Fruit fly (Drosophila melanogaster) whole organism, embryonic: ENCODE results near the gene Cpr76Bb.

ENCODE experiments used
- CG10209 ChIP-seq: fragments of 200-800 bp; sonication (Bioruptor generic); optimal IDR thresholded peaks from 3 replicates; lab custom pipeline; 2017; ENCODE audit warnings: missing biosample characterization, mild to moderate bottlenecking, missing genetic modification characterization, missing genetic modification reagents
- CG11398 ChIP-seq: fragments of 200-800 bp; sonication (Bioruptor generic); optimal IDR thresholded peaks from 2 replicates; lab custom pipeline; 2016; ENCODE audit warnings: missing biosample characterization, missing genetic modification characterization
- CG12391 ChIP-seq: fragments of 200-800 bp; sonication (Bioruptor generic); optimal IDR thresholded peaks from 3 replicates; lab custom pipeline; 2018; ENCODE audit warnings: missing biosample characterization, mild to moderate bottlenecking, missing genetic modification characterization, moderate library complexity
- CG14710 ChIP-seq: fragments of 200-800 bp; sonication (Bioruptor generic); optimal IDR thresholded peaks from 3 replicates; lab custom pipeline; 2019; ENCODE audit warnings: missing biosample characterization, mild to moderate bottlenecking, missing genetic modification characterization, moderate library complexity
- CG15073 ChIP-seq: fragments of 200-800 bp; sonication (Bioruptor generic); optimal IDR thresholded peaks from 2 replicates; lab custom pipeline; 2016; ENCODE audit warnings: missing biosample characterization, missing genetic modification characterization
- CG16815 ChIP-seq: fragments of 200-800 bp; sonication (Bioruptor generic); optimal IDR thresholded peaks from 3 replicates; lab custom pipeline; 2017; ENCODE audit warnings: missing biosample characterization, mild to moderate bottlenecking, missing genetic modification characterization
- CG18262 ChIP-seq: fragments of 200-800 bp; optimal IDR thresholded peaks from 3 replicates; lab custom pipeline; 2019; ENCODE audit warnings: missing biosample characterization, mild to moderate bottlenecking, missing genetic modification characterization, moderate library complexity
- CG1832 ChIP-seq: fragments of 200-800 bp; sonication (Bioruptor generic); optimal IDR thresholded peaks from 2 replicates; lab custom pipeline; 2017; ENCODE audit warnings: missing biosample characterization, mild to moderate bottlenecking, missing genetic modification characterization, inconsistent platforms
- CG2202 ChIP-seq: fragments of 200-800 bp; sonication (Bioruptor generic); optimal IDR thresholded peaks from 2 replicates; lab custom pipeline; 2018; ENCODE audit warnings: missing biosample characterization, mild to moderate bottlenecking, missing genetic modification characterization
- CG2712 ChIP-seq: fragments of 200-800 bp; optimal IDR thresholded peaks from 3 replicates; lab custom pipeline; 2019; ENCODE audit warnings: missing biosample characterization, mild to moderate bottlenecking, missing genetic modification characterization, moderate library complexity
- CG33557 ChIP-seq: fragments of 200-800 bp; sonication (Bioruptor generic); optimal IDR thresholded peaks from 2 replicates; lab custom pipeline; 2019; ENCODE audit warnings: missing biosample characterization, mild to moderate bottlenecking, missing genetic modification characterization, moderate library complexity
- CG4360 ChIP-seq: fragments of 200-800 bp; sonication (Bioruptor generic); IDR thresholded peaks from 2 replicates; pipeline ENCODE4 v1.3.6; 2022; ENCODE audit warnings: missing biosample characterization, missing genetic modification characterization
- CG4617 ChIP-seq: fragments of 200-800 bp; sonication (Bioruptor generic); optimal IDR thresholded peaks from 3 replicates; lab custom pipeline; 2016; ENCODE audit warnings: missing biosample characterization, missing genetic modification characterization, borderline replicate concordance
- CG6689 ChIP-seq: fragments of 200-800 bp; sonication (Bioruptor generic); IDR thresholded peaks from 2 replicates; pipeline ENCODE4 v1.3.6; 2022; ENCODE audit warnings: missing biosample characterization, missing genetic modification characterization
- CG7556 ChIP-seq: fragments of 200-800 bp; sonication (Bioruptor generic); optimal IDR thresholded peaks from 2 replicates; lab custom pipeline; 2017; ENCODE audit warnings: missing biosample characterization, mild to moderate bottlenecking, missing genetic modification characterization
- CG8089 ChIP-seq: fragments of 200-800 bp; sonication (Bioruptor generic); optimal IDR thresholded peaks from 3 replicates; lab custom pipeline; 2016; ENCODE audit warnings: missing biosample characterization, missing genetic modification characterization
- CG8765 ChIP-seq: fragments of 200-800 bp; sonication (Bioruptor generic); IDR thresholded peaks from 2 replicates; pipeline ENCODE4 v1.3.6; 2022; ENCODE audit warnings: missing biosample characterization, missing genetic modification characterization
- CG8924 ChIP-seq: fragments of 200-800 bp; optimal IDR thresholded peaks from 3 replicates; lab custom pipeline; 2019; ENCODE audit warnings: missing biosample characterization, mild to moderate bottlenecking, missing genetic modification characterization, moderate library complexity
- CG9727 ChIP-seq: fragments of 200-800 bp; sonication (Bioruptor generic); optimal IDR thresholded peaks from 3 replicates; lab custom pipeline; 2017; ENCODE audit warnings: missing biosample characterization, mild to moderate bottlenecking, missing genetic modification characterization
- D ChIP-seq, 2 experiments: fragments of 200-800 bp in 1 of 2; fragments of >200 bp in 1 of 2; sonication (Bioruptor generic) in 1 of 2; optimal IDR thresholded peaks; 2 replicates in 1 of 2; 3 replicates in 1 of 2; lab custom pipeline; 2017; ENCODE audit warnings: mild to moderate bottlenecking in 1 of 2, missing biosample characterization in 1 of 2, missing genetic modification characterization in 1 of 2, missing genetic modification reagents in 1 of 2
- D19A ChIP-seq: fragments of 200-800 bp; optimal IDR thresholded peaks from 3 replicates; lab custom pipeline; 2019; ENCODE audit warnings: missing biosample characterization, mild to moderate bottlenecking, missing genetic modification characterization, moderate library complexity
- HmgD ChIP-seq: fragments of 200-800 bp; sonication (Bioruptor generic); optimal IDR thresholded peaks from 3 replicates; lab custom pipeline; 2016; ENCODE audit warnings: missing biosample characterization, missing genetic modification characterization
- Lhr ChIP-seq: fragments of 200-800 bp; sonication (Bioruptor generic); optimal IDR thresholded peaks from 3 replicates; lab custom pipeline; 2017; ENCODE audit warnings: mild to moderate bottlenecking, missing biosample characterization, missing genetic modification reagents, missing genetic modification characterization
- Oli ChIP-seq: fragments of 200-800 bp; sonication (Bioruptor generic); optimal IDR thresholded peaks from 2 replicates; lab custom pipeline; 2018; ENCODE audit warnings: missing biosample characterization, mild to moderate bottlenecking, missing genetic modification characterization, moderate library complexity
- ac ChIP-seq: fragments of 200-800 bp; sonication (Bioruptor generic); optimal IDR thresholded peaks from 3 replicates; lab custom pipeline; 2017; ENCODE audit warnings: missing biosample characterization, mild to moderate bottlenecking, missing genetic modification characterization
- bsh ChIP-seq, 2 experiments: fragments of 200-800 bp; sonication (Bioruptor generic); optimal IDR thresholded peaks; 2 replicates each; lab custom pipeline; 2017 to 2018; ENCODE audit warnings: mild to moderate bottlenecking in 2 of 2, missing biosample characterization in 2 of 2, missing genetic modification characterization in 2 of 2, moderate library complexity in 1 of 2
- chif ChIP-seq, 2 experiments: fragments of 200-800 bp; sonication (Bioruptor generic); optimal IDR thresholded peaks; 3 replicates each; lab custom pipeline; 2016; ENCODE audit warnings: missing biosample characterization in 2 of 2, missing genetic modification characterization in 2 of 2
- chinmo ChIP-seq: fragments of 200-800 bp; sonication (Bioruptor generic); IDR thresholded peaks from 4 replicates; pipeline ENCODE4 v1.3.6; 2022; ENCODE audit warnings: missing biosample characterization, missing genetic modification characterization; ENCODE audit not compliant: partially characterized antibody
- fd64A ChIP-seq: fragments of 200-800 bp; sonication (Bioruptor generic); optimal IDR thresholded peaks from 3 replicates; lab custom pipeline; 2018; ENCODE audit warnings: missing biosample characterization, mild to moderate bottlenecking, missing genetic modification characterization
- fu2 ChIP-seq: fragments of 200-800 bp; sonication (Bioruptor generic); optimal IDR thresholded peaks from 2 replicates; lab custom pipeline; 2016; ENCODE audit warnings: missing biosample characterization, missing genetic modification characterization
- jumu ChIP-seq: fragments of 200-800 bp; sonication (Bioruptor generic); optimal IDR thresholded peaks from 3 replicates; lab custom pipeline; 2016; ENCODE audit warnings: missing biosample characterization, missing genetic modification characterization
- lmd ChIP-seq: fragments of 200-800 bp; sonication (Bioruptor generic); IDR thresholded peaks from 2 replicates; pipeline ENCODE4 v1.3.6; 2022; ENCODE audit warnings: missing biosample characterization, missing genetic modification characterization
- lola ChIP-seq, 3 experiments: fragments of >200 bp in 2 of 3; fragments of 200-800 bp in 1 of 3; sonication (Bioruptor generic) in 1 of 3; optimal IDR thresholded peaks; 2 replicates each; lab custom pipeline; 2017 to 2019; ENCODE audit warnings: missing biosample characterization in 3 of 3, missing genetic modification characterization in 3 of 3, mild to moderate bottlenecking in 1 of 3, moderate library complexity in 1 of 3
- mirr ChIP-seq: fragments of 200-800 bp; sonication (Bioruptor generic); optimal IDR thresholded peaks from 3 replicates; lab custom pipeline; 2018; ENCODE audit warnings: missing biosample characterization, mild to moderate bottlenecking, missing genetic modification characterization
- onecut ChIP-seq: fragments of 200-800 bp; sonication (Bioruptor generic); IDR thresholded peaks from 2 replicates; pipeline ENCODE4 v1.3.6; 2022; ENCODE audit warnings: missing biosample characterization, missing genetic modification characterization
- pan ChIP-seq, 4 experiments: fragments of >200 bp in 3 of 4; fragments of 200-800 bp in 1 of 4; sonication (Bioruptor generic) in 1 of 4; optimal IDR thresholded peaks in 3 of 4; IDR thresholded peaks in 1 of 4; 2 replicates each; pipeline versions ENCODE4 v1.3.6 to Lab custom; 2017 to 2022; ENCODE audit warnings: missing biosample characterization in 2 of 4, missing genetic modification characterization in 2 of 4, mixed read lengths in 1 of 4
- pfk ChIP-seq: fragments of 200-800 bp; sonication (Bioruptor generic); optimal IDR thresholded peaks from 2 replicates; lab custom pipeline; 2018; ENCODE audit warnings: missing biosample characterization, mild to moderate bottlenecking, missing genetic modification characterization, moderate library complexity
- repo ChIP-seq: fragments of 200-800 bp; sonication (Bioruptor generic); optimal IDR thresholded peaks from 2 replicates; lab custom pipeline; 2016; ENCODE audit warnings: missing biosample characterization, missing genetic modification characterization
- ro ChIP-seq: fragments of 200-800 bp; sonication (Bioruptor generic); IDR thresholded peaks from 2 replicates; pipeline ENCODE4 v1.3.6; 2022; ENCODE audit warnings: missing biosample characterization, missing genetic modification characterization
- sd ChIP-seq: fragments of 200-800 bp; sonication (Bioruptor generic); optimal IDR thresholded peaks from 3 replicates; lab custom pipeline; 2018; ENCODE audit warnings: missing biosample characterization, mild to moderate bottlenecking, missing genetic modification characterization, moderate library complexity
- tio ChIP-seq: fragments of 200-800 bp; sonication (Bioruptor generic); optimal IDR thresholded peaks from 2 replicates; lab custom pipeline; 2017; ENCODE audit warnings: missing biosample characterization, missing genetic modification characterization, inconsistent platforms
- toy ChIP-seq: fragments of 200-800 bp; sonication (Bioruptor generic); IDR thresholded peaks from 2 replicates; pipeline ENCODE4 v1.3.6; 2022; ENCODE audit warnings: missing biosample characterization, missing genetic modification characterization
- trem ChIP-seq: fragments of 200-800 bp; optimal IDR thresholded peaks from 3 replicates; lab custom pipeline; 2019; ENCODE audit warnings: missing biosample characterization, mild to moderate bottlenecking, missing genetic modification characterization, moderate library complexity
- zen ChIP-seq: fragments of 200-800 bp; sonication (Bioruptor generic); optimal IDR thresholded peaks from 3 replicates; lab custom pipeline; 2018; ENCODE audit warnings: missing biosample characterization, mild to moderate bottlenecking, missing genetic modification characterization, moderate library complexity
- zfh1 ChIP-seq: fragments of 200-800 bp; sonication (Bioruptor generic); IDR thresholded peaks from 3 replicates; pipeline ENCODE4 v1.3.6; 2022; ENCODE audit warnings: missing biosample characterization, missing genetic modification characterization

Cpr76Bb gene

dm6 chr3L:19556738-19557137 lies 37.3 kb downstream of the Cpr76Bb start (continued):
- no peak for TF ChIP-seq jumu (GFP tag; lab: Kevin White, UChicago)
- no peak for TF ChIP-seq chif (GFP tag; optimal IDR thresholded peaks at IDR 0.05; lab: Kevin White, UChicago)
- TF ChIP-seq, all 482 proteins: peak for 17

dm6 chr3L:19557197-19557995 lies 37.9 kb downstream of the Cpr76Bb start:
- TF ChIP-seq D (optimal IDR thresholded peaks at IDR 0.05; lab: Kevin White, UChicago), result no peak
- TF ChIP-seq D (GFP tag; optimal IDR thresholded peaks at IDR 0.05; lab: Kevin White, UChicago), result peak; percentile 19
- TF ChIP-seq CG10209, result peak; percentile 26
- peak; percentile 58 for TF ChIP-seq CG12391 (tag; lab: Kevin White, UChicago)
- peak; percentile 63 for TF ChIP-seq CG14710 (tag; lab: Kevin White, UChicago)
- peak; percentile 66 for TF ChIP-seq CG9727
- TF ChIP-seq CG6689 (GFP tag; lab: Robert Waterston, UW), result 0 out of 2 replicates have a peak, but pooled peaks have one; percentile 5
- no peak for TF ChIP-seq CG11398 (GFP tag; lab: Kevin White, UChicago)
- TF ChIP-seq sd (tag; lab: Kevin White, UChicago), result peak; percentile 25
- peak; percentile 53 for TF ChIP-seq zen
- TF ChIP-seq HmgD (GFP tag; lab: Kevin White, UChicago), result no peak
- TF ChIP-seq chinmo (GFP tag; lab: Robert Waterston, UW), result 0 out of 4 replicates have a peak, but pooled peaks have one; percentile 63
- no peak for TF ChIP-seq CG4617 (GFP tag; lab: Kevin White, UChicago)
- TF ChIP-seq repo (GFP tag; lab: Kevin White, UChicago), result no peak
- TF ChIP-seq ro, result no peak
- TF ChIP-seq CG2202 (tag; lab: Kevin White, UChicago), result no peak
- TF ChIP-seq CG2712, result peak; percentile 65
- no peak for TF ChIP-seq Lhr (GFP tag; lab: Kevin White, UChicago)
- TF ChIP-seq CG4360 (GFP tag; lab: Robert Waterston, UW), result no peak
- TF ChIP-seq CG33557 (GFP tag; lab: Kevin White, UChicago), result peak; percentile 81
- TF ChIP-seq fu2 (GFP tag; lab: Kevin White, UChicago), result no peak
- TF ChIP-seq CG8089 (GFP tag; lab: Kevin White, UChicago), result no peak
- TF ChIP-seq lola (GFP tag; optimal IDR thresholded peaks at IDR 0.05; lab: Kevin White, UChicago), result peak in 1 of 3 experiments; percentile 91
- TF ChIP-seq CG7556 (GFP tag; lab: Kevin White, UChicago), result peak; percentile 47
- peak; percentile 21 to 44 for TF ChIP-seq bsh (GFP tag; optimal IDR thresholded peaks at IDR 0.05; lab: Kevin White, UChicago)
- TF ChIP-seq ac, result peak; percentile 78
- TF ChIP-seq lmd (GFP tag; lab: Robert Waterston, UW), result no peak
- no peak for TF ChIP-seq onecut (GFP tag; lab: Robert Waterston, UW)
- no peak for TF ChIP-seq mirr (GFP tag; lab: Kevin White, UChicago)
- TF ChIP-seq toy (GFP tag; lab: Robert Waterston, UW), result no peak
- peak; percentile 13 for TF ChIP-seq tio (GFP tag; lab: Kevin White, UChicago)
- TF ChIP-seq CG18262 (tag; lab: Kevin White, UChicago), result peak; percentile 82
- TF ChIP-seq CG8924 (tag; lab: Kevin White, UChicago), result peak; percentile 51
- TF ChIP-seq CG16815 (GFP tag; lab: Kevin White, UChicago), result peak; percentile 24
- TF ChIP-seq pfk (GFP tag; lab: Kevin White, UChicago), result no peak
- TF ChIP-seq CG1832 (GFP tag; lab: Kevin White, UChicago), result no peak
- TF ChIP-seq zfh1 (GFP tag; lab: Robert Waterston, UW), result no peak
- peak; percentile 16 for TF ChIP-seq Oli
- TF ChIP-seq trem (tag; lab: Kevin White, UChicago), result peak; percentile 22
- TF ChIP-seq pan (optimal IDR thresholded peaks at IDR 0.05; lab: Kevin White, UChicago), result no peak
- no peak for TF ChIP-seq pan (GFP tag; optimal IDR thresholded peaks at IDR 0.05 in 1 of 2, IDR thresholded peaks at IDR 0.05 in 1 of 2)
- no peak for TF ChIP-seq CG15073
- no peak for TF ChIP-seq CG8765 (GFP tag; lab: Robert Waterston, UW)
- TF ChIP-seq fd64A (GFP tag; lab: Kevin White, UChicago), result no peak
- peak; percentile 38 for TF ChIP-seq D19A (tag; lab: Kevin White, UChicago)
